Worm (Caenorhabditis elegans): ENCODE results near the gene smoc-1.

The smoc-1 gene

ce11 chrV:11801076-11801849 lies 43.8 kb downstream of the smoc-1 start:
- no peak for TF ChIP-seq ztf-23 (GFP tag; IDR thresholded peaks at IDR 0.05)
- no peak for TF ChIP-seq ref-1 (GFP tag; conservative IDR thresholded peaks at IDR 0.05)
- TF ChIP-seq ztf-29 (GFP tag; IDR thresholded peaks at IDR 0.05), result no peak
- no peak for TF ChIP-seq cog-1 (tag; optimal IDR thresholded peaks at IDR 0.05)
- no peak for TF ChIP-seq klf-2 (GFP tag; conservative IDR thresholded peaks at IDR 0.05)
- no peak for TF ChIP-seq flt-1 (GFP tag; IDR thresholded peaks at IDR 0.05)
- no peak for TF ChIP-seq med-1 (GFP tag; optimal IDR thresholded peaks at IDR 0.05; ENCODE audit: insufficient read depth)
- TF ChIP-seq tab-1 (GFP tag; IDR thresholded peaks at IDR 0.05), result no peak
- no peak for TF ChIP-seq T22C8.4 (GFP tag; IDR thresholded peaks at IDR 0.05)

- no peak for TF ChIP-seq klf-2 (GFP tag; conservative IDR thresholded peaks at IDR 0.05)
- TF ChIP-seq flt-1 (GFP tag; IDR thresholded peaks at IDR 0.05), result no peak
- no peak for TF ChIP-seq ref-1 (GFP tag; conservative IDR thresholded peaks at IDR 0.05)
- TF ChIP-seq T22C8.4 (GFP tag; IDR thresholded peaks at IDR 0.05), result no peak
- no peak for TF ChIP-seq med-1 (GFP tag; optimal IDR thresholded peaks at IDR 0.05; ENCODE audit: insufficient read depth)
- no peak for TF ChIP-seq ztf-23 (GFP tag; IDR thresholded peaks at IDR 0.05)
Observed at ce11 chrV:11802508-11802907, 45.0 kb downstream of the smoc-1 start.

- TF ChIP-seq cog-1 (tag; optimal IDR thresholded peaks at IDR 0.05) (no peak), ztf-29 (GFP tag; IDR thresholded peaks at IDR 0.05) (no peak)
Observed at ce11 chrV:11803518-11803994, 46.1 kb downstream of the smoc-1 start.

All from whole organism, midembryonic.